Fruit fly (Drosophila melanogaster) whole organism, embryonic: ENCODE measurements around the gene CG43679.

Experiments used
- Blimp-1 ChIP-seq: fragments of 200-800 bp; sonication (Bioruptor generic); optimal IDR thresholded peaks from 3 replicates; lab custom pipeline; 2018; ENCODE audit warnings: missing biosample characterization, missing genetic modification characterization, mild to moderate bottlenecking, moderate library complexity, missing genetic modification reagents
- BtbVII ChIP-seq: fragments of 200-800 bp; sonication (Bioruptor generic); optimal IDR thresholded peaks from 3 replicates; lab custom pipeline; 2017; ENCODE audit warnings: missing biosample characterization, mild to moderate bottlenecking, missing genetic modification characterization
- C15 ChIP-seq: fragments of 200-800 bp; sonication (Bioruptor generic); IDR thresholded peaks from 3 replicates; pipeline ENCODE4 v1.3.6; 2022; ENCODE audit warnings: missing biosample characterization, missing genetic modification characterization
- CG11504 ChIP-seq: fragments of 200-800 bp; sonication (Bioruptor generic); optimal IDR thresholded peaks from 3 replicates; lab custom pipeline; 2019; ENCODE audit warnings: missing biosample characterization, mild to moderate bottlenecking, missing genetic modification characterization, moderate library complexity
- CG11696 ChIP-seq: fragments of 200-800 bp; sonication (Bioruptor generic); IDR thresholded peaks from 2 replicates; pipeline ENCODE4 v1.3.6; 2022; ENCODE audit warnings: missing biosample characterization, missing genetic modification characterization
- CG12391 ChIP-seq: fragments of 200-800 bp; sonication (Bioruptor generic); optimal IDR thresholded peaks from 3 replicates; lab custom pipeline; 2018; ENCODE audit warnings: missing biosample characterization, mild to moderate bottlenecking, missing genetic modification characterization, moderate library complexity
- CG17568 ChIP-seq: fragments of 200-800 bp; sonication (Bioruptor generic); optimal IDR thresholded peaks from 2 replicates; lab custom pipeline; 2018; ENCODE audit warnings: missing biosample characterization, mild to moderate bottlenecking, missing genetic modification characterization, moderate library complexity
- CG18262 ChIP-seq: fragments of 200-800 bp; optimal IDR thresholded peaks from 3 replicates; lab custom pipeline; 2019; ENCODE audit warnings: missing biosample characterization, mild to moderate bottlenecking, missing genetic modification characterization, moderate library complexity
- CG2712 ChIP-seq: fragments of 200-800 bp; optimal IDR thresholded peaks from 3 replicates; lab custom pipeline; 2019; ENCODE audit warnings: missing biosample characterization, mild to moderate bottlenecking, missing genetic modification characterization, moderate library complexity
- CG2875 ChIP-seq: fragments of 200-800 bp; sonication (Bioruptor generic); optimal IDR thresholded peaks from 2 replicates; lab custom pipeline; 2017; ENCODE audit warnings: missing biosample characterization, mild to moderate bottlenecking, missing genetic modification characterization, missing genetic modification reagents
- CG5180 ChIP-seq: fragments of 200-800 bp; sonication (Bioruptor generic); optimal IDR thresholded peaks from 3 replicates; lab custom pipeline; 2017; ENCODE audit warnings: missing biosample characterization, missing genetic modification characterization, mild to moderate bottlenecking, moderate library complexity, missing genetic modification reagents
- CG7786 ChIP-seq: fragments of 200-800 bp; sonication (Bioruptor generic); optimal IDR thresholded peaks from 2 replicates; lab custom pipeline; 2016; ENCODE audit warnings: missing biosample characterization, missing genetic modification characterization
- CG7839 ChIP-seq: fragments of 200-800 bp; sonication (Bioruptor generic); optimal IDR thresholded peaks from 3 replicates; lab custom pipeline; 2018; ENCODE audit warnings: missing biosample characterization, mild to moderate bottlenecking, missing genetic modification characterization, moderate library complexity
- CG8388 ChIP-seq: fragments of 200-800 bp; sonication (Bioruptor generic); optimal IDR thresholded peaks from 2 replicates; lab custom pipeline; 2019; ENCODE audit warnings: missing biosample characterization, mild to moderate bottlenecking, missing genetic modification characterization, moderate library complexity
- CHES-1-like ChIP-seq: fragments of 200-800 bp; sonication (Bioruptor generic); optimal IDR thresholded peaks from 2 replicates; lab custom pipeline; 2016; ENCODE audit warnings: missing biosample characterization, missing genetic modification characterization
- Drgx ChIP-seq: fragments of 200-800 bp; sonication (Bioruptor generic); IDR thresholded peaks from 2 replicates; pipeline ENCODE4 v1.3.6; 2022; ENCODE audit warnings: missing biosample characterization, missing genetic modification characterization
- Eip74EF ChIP-seq, 2 experiments: fragments of 200-800 bp in 1 of 2; fragments of >200 bp in 1 of 2; sonication (Bioruptor generic) in 1 of 2; optimal IDR thresholded peaks; 2 replicates each; lab custom pipeline; 2017 to 2019; ENCODE audit warnings: missing biosample characterization in 2 of 2, missing genetic modification characterization in 2 of 2, mild to moderate bottlenecking in 1 of 2, moderate library complexity in 1 of 2
- Fer3 ChIP-seq: fragments of 200-800 bp; sonication (Bioruptor generic); optimal IDR thresholded peaks from 2 replicates; lab custom pipeline; 2018; ENCODE audit warnings: missing biosample characterization, mild to moderate bottlenecking, missing genetic modification characterization, moderate library complexity
- Hr51 ChIP-seq, 2 experiments: fragments of 200-800 bp; sonication (Bioruptor generic); optimal IDR thresholded peaks; 2 replicates in 1 of 2; 3 replicates in 1 of 2; lab custom pipeline; 2016 to 2018; ENCODE audit warnings: missing biosample characterization in 2 of 2, missing genetic modification characterization in 2 of 2, mild to moderate bottlenecking in 1 of 2, moderate library complexity in 1 of 2
- MBD-R2 ChIP-seq: fragments of 200-800 bp; sonication (Bioruptor generic); IDR thresholded peaks from 2 replicates; pipeline ENCODE4 v1.3.6; 2022; ENCODE audit warnings: missing biosample characterization, missing genetic modification characterization
- Pdp1 ChIP-seq, 2 experiments: fragments of 200-800 bp; sonication (Bioruptor generic); optimal IDR thresholded peaks; 3 replicates each; lab custom pipeline; 2016; ENCODE audit warnings: missing biosample characterization in 2 of 2, missing genetic modification characterization in 2 of 2, mild to moderate bottlenecking in 1 of 2, moderate library complexity in 1 of 2
- Sox102F ChIP-seq: fragments of 200-800 bp; sonication (Bioruptor generic); optimal IDR thresholded peaks from 2 replicates; lab custom pipeline; 2018; ENCODE audit warnings: missing biosample characterization, mild to moderate bottlenecking, missing genetic modification characterization, moderate library complexity
- Stat92E ChIP-seq, 3 experiments: fragments of >200 bp in 2 of 3; fragments of 200-800 bp in 1 of 3; sonication (Bioruptor generic) in 1 of 3; optimal IDR thresholded peaks; 2 replicates each; lab custom pipeline; 2017 to 2019; ENCODE audit warnings: missing biosample characterization in 3 of 3, missing genetic modification characterization in 3 of 3, mild to moderate bottlenecking in 1 of 3, moderate library complexity in 1 of 3
- ase ChIP-seq: fragments of 200-800 bp; sonication (Bioruptor generic); IDR thresholded peaks from 3 replicates; pipeline ENCODE4 v1.3.6; 2022; ENCODE audit warnings: missing biosample characterization, missing genetic modification characterization
- bsh ChIP-seq, 2 experiments: fragments of 200-800 bp; sonication (Bioruptor generic); optimal IDR thresholded peaks; 2 replicates each; lab custom pipeline; 2017 to 2018; ENCODE audit warnings: mild to moderate bottlenecking in 2 of 2, missing biosample characterization in 2 of 2, missing genetic modification characterization in 2 of 2, moderate library complexity in 1 of 2
- croc ChIP-seq: fragments of 200-800 bp; sonication (Bioruptor generic); conservative IDR thresholded peaks from 3 replicates; pipeline ENCODE4 v1.3.6; 2022; ENCODE audit warnings: missing biosample characterization, missing genetic modification characterization
- fd96Cb ChIP-seq: fragments of 200-800 bp; sonication (Bioruptor generic); optimal IDR thresholded peaks from 2 replicates; lab custom pipeline; 2018; ENCODE audit warnings: missing biosample characterization, mild to moderate bottlenecking, missing genetic modification characterization, moderate library complexity
- grau ChIP-seq: fragments of 200-800 bp; optimal IDR thresholded peaks from 3 replicates; lab custom pipeline; 2019; ENCODE audit warnings: missing biosample characterization, mild to moderate bottlenecking, missing genetic modification characterization, moderate library complexity
- grn ChIP-seq: fragments of 200-800 bp; sonication (Bioruptor generic); optimal IDR thresholded peaks from 3 replicates; lab custom pipeline; 2017; ENCODE audit warnings: missing biosample characterization, missing genetic modification characterization
- gro ChIP-seq: fragments of 200-800 bp; sonication (Bioruptor generic); optimal IDR thresholded peaks from 2 replicates; lab custom pipeline; 2016; ENCODE audit warnings: missing biosample characterization, missing genetic modification characterization
- hkb ChIP-seq, 2 experiments: fragments of 200-800 bp in 1 of 2; fragments of >200 bp in 1 of 2; sonication (Bioruptor generic) in 1 of 2; IDR thresholded peaks in 1 of 2; optimal IDR thresholded peaks in 1 of 2; 2 replicates each; pipeline versions ENCODE4 v1.3.6 to Lab custom; 2017 to 2022; ENCODE audit warnings: missing biosample characterization in 1 of 2, missing genetic modification characterization in 1 of 2
- kni ChIP-seq: fragments of 200-800 bp; sonication (Bioruptor generic); optimal IDR thresholded peaks from 3 replicates; lab custom pipeline; 2017; ENCODE audit warnings: mild to moderate bottlenecking, missing biosample characterization, missing genetic modification reagents, missing genetic modification characterization
- lbe ChIP-seq: fragments of 200-800 bp; sonication (Bioruptor generic); optimal IDR thresholded peaks from 2 replicates; lab custom pipeline; 2016; ENCODE audit warnings: missing biosample characterization, mild to moderate bottlenecking, missing genetic modification characterization
- lmd ChIP-seq: fragments of 200-800 bp; sonication (Bioruptor generic); IDR thresholded peaks from 2 replicates; pipeline ENCODE4 v1.3.6; 2022; ENCODE audit warnings: missing biosample characterization, missing genetic modification characterization
- nerfin-1 ChIP-seq: fragments of 200-800 bp; sonication (Bioruptor generic); optimal IDR thresholded peaks from 3 replicates; lab custom pipeline; 2019; ENCODE audit warnings: missing biosample characterization, mild to moderate bottlenecking, missing genetic modification characterization, moderate library complexity
- p53 ChIP-seq: fragments of 200-800 bp; sonication (Bioruptor generic); optimal IDR thresholded peaks from 2 replicates; lab custom pipeline; 2016; ENCODE audit warnings: missing biosample characterization, missing genetic modification characterization
- phol ChIP-seq: fragments of 200-800 bp; sonication (Bioruptor generic); optimal IDR thresholded peaks from 3 replicates; lab custom pipeline; 2018; ENCODE audit warnings: missing biosample characterization, mild to moderate bottlenecking, missing genetic modification characterization, moderate library complexity
- prd ChIP-seq, 3 experiments: fragments of >200 bp in 2 of 3; fragments of 200-800 bp in 1 of 3; sonication (Bioruptor generic) in 1 of 3; optimal IDR thresholded peaks in 2 of 3; IDR thresholded peaks in 1 of 3; 2 replicates in 2 of 3; 3 replicates in 1 of 3; pipeline versions ENCODE4 v1.3.6 to Lab custom; 2017 to 2022; ENCODE audit warnings: missing biosample characterization in 1 of 3, missing genetic modification characterization in 1 of 3
- sens ChIP-seq: fragments of 200-800 bp; sonication (Bioruptor generic); peaks from one replicate; lab custom pipeline; 2016; ENCODE audit warnings: missing biosample characterization, missing genetic modification characterization
- sim ChIP-seq: fragments of 200-800 bp; sonication (Bioruptor generic); IDR thresholded peaks from 2 replicates; pipeline ENCODE4 v1.3.6; 2022; ENCODE audit warnings: missing biosample characterization, missing genetic modification characterization
- sob ChIP-seq: fragments of 200-800 bp; sonication (Bioruptor generic); IDR thresholded peaks from 2 replicates; pipeline ENCODE4 v1.3.6; 2022; ENCODE audit warnings: missing biosample characterization, missing genetic modification characterization
- tll ChIP-seq, 2 experiments: fragments of 200-800 bp in 1 of 2; fragments of >200 bp in 1 of 2; sonication (Bioruptor generic) in 1 of 2; optimal IDR thresholded peaks; 2 replicates each; lab custom pipeline; 2017 to 2019; ENCODE audit warnings: missing biosample characterization in 2 of 2, missing genetic modification characterization in 2 of 2, mild to moderate bottlenecking in 1 of 2, moderate library complexity in 1 of 2
- ttk ChIP-seq: fragments of 200-800 bp; sonication (Bioruptor generic); IDR thresholded peaks from 2 replicates; pipeline ENCODE4 v2.1.2; 2022; ENCODE audit warnings: missing biosample characterization, missing genetic modification characterization
- unpg ChIP-seq: fragments of 200-800 bp; sonication (Bioruptor generic); optimal IDR thresholded peaks from 3 replicates; lab custom pipeline; 2018; ENCODE audit warnings: missing biosample characterization, mild to moderate bottlenecking, missing genetic modification characterization, moderate library complexity

The CG43679 gene

DNA sequence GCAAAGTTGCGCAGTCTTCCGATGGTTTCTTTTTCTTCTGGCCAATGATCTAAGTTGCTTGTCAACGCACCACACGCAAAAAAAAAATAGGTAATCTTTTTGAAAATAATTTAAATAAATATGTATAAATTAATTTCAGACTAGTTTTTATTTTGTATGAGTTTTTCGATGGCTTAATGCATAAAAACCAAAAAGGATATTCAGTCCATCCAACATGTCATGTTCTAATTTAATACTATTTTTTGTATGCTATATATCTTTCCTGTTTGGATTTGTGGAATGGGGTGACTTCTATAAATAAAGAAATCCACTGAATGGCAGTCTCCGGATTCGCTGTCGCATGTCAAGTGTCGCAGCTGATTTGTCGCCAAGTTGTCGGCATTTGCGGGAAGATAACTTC, 41.5 kb downstream of the CG43679 start (continued):
- TF ChIP-seq bsh (GFP tag; optimal IDR thresholded peaks at IDR 0.05; lab: Kevin White, UChicago), result peak in 1 of 2 experiments; percentile 0
- TF ChIP-seq lbe (GFP tag; lab: Kevin White, UChicago), result no peak
- 0 out of 2 replicates have a peak, but pooled peaks have one; percentile 18 for TF ChIP-seq sob (GFP tag; lab: Robert Waterston, UW)
- peak; percentile 4 for TF ChIP-seq CG7839 (tag; lab: Kevin White, UChicago)
- TF ChIP-seq Hr51 (GFP tag; optimal IDR thresholded peaks at IDR 0.05; lab: Kevin White, UChicago), result peak in 1 of 2 experiments; percentile 49
- TF ChIP-seq lmd (GFP tag; lab: Robert Waterston, UW), result peak; percentile 12; the same call in 1 of the 2 replicates
- no peak for TF ChIP-seq BtbVII (GFP tag; lab: Kevin White, UChicago)
- TF ChIP-seq Drgx, result peak; percentile 57; the same call in 1 of the 2 replicates
- peak; percentile 26 for TF ChIP-seq Blimp-1 (GFP tag; lab: Kevin White, UChicago)
- TF ChIP-seq CG5180, result no peak
- no peak for TF ChIP-seq CG7786 (GFP tag; lab: Kevin White, UChicago)
- TF ChIP-seq grau (tag; lab: Kevin White, UChicago), result peak; percentile 5
- TF ChIP-seq phol (tag; lab: Kevin White, UChicago), result peak; percentile 3
- no peak for TF ChIP-seq sim (GFP tag; lab: Robert Waterston, UW)
- peak; percentile 12 for TF ChIP-seq CG8388 (GFP tag; lab: Kevin White, UChicago)
- TF ChIP-seq C15, result no peak
- TF ChIP-seq, all 482 proteins: peak for 24

DNA sequence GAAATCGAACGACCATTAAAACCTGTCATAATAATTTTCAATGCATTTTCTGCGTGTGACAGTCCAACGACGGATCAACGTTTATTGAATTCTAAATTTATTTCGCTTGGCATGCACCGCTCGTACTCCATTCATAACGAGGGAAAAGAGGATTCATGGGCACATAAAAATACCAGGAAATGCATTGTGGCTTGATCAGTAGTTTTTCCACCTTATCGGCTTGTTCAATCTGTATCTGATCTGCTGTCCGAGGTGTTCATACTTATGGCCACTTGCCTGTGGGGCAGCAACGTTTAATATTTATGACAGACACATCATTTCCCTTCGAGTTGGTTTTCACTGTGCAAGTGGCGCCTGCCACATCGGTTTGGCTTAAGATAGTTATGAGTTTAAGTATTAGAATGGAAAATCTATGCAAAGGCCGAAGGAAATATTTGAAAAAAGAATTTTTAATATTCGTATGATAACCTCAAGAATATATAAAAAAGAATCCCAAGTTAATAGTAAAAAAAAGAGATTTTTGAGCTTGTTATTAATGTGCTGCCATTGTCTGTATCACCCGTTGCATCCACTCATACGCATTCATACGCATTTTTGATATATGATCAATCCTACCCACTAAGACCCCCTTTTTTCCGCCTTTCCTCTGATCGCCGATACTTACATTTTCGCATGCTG, 43.8 kb downstream of the CG43679 start:
- no peak for TF ChIP-seq gro (GFP tag; lab: Kevin White, UChicago)
- peak; percentile 73 for TF ChIP-seq sens (GFP tag; lab: Kevin White, UChicago)
- TF ChIP-seq p53, result no peak
- no peak for TF ChIP-seq Fer3 (tag; lab: Kevin White, UChicago)
- TF ChIP-seq Stat92E (GFP tag; optimal IDR thresholded peaks at IDR 0.05; lab: Kevin White, UChicago), result peak in 1 of 3 experiments; percentile 81
- TF ChIP-seq kni (GFP tag; lab: Kevin White, UChicago), result peak; percentile 73
- TF ChIP-seq nerfin-1 (tag; lab: Kevin White, UChicago), result no peak
- TF ChIP-seq grn (GFP tag; lab: Kevin White, UChicago), result peak; percentile 71
- no peak for TF ChIP-seq Sox102F
- TF ChIP-seq CG11696 (GFP tag; lab: Robert Waterston, UW), result peak; percentile 57
- TF ChIP-seq fd96Cb (tag; lab: Kevin White, UChicago), result no peak
- TF ChIP-seq MBD-R2 (GFP tag; lab: Robert Waterston, UW), result no peak

DNA sequence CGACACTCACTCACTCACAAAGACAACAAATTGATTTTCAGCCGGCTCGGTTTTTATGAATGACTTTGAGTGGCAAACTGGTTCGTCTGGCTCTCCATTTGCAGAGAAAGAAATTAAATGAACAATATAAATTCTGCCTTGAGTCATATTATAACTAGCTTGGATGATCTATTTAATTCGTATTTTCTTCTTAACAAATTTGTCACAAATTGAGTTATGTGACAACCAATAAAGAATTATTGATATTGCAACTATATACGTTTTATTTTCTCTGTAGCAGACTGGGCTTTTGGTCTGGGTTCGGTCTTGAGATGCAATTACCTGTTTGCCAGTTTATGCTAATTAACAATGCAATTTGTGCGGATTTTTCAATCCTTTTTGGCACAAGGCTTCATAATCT, 44.4 kb downstream of the CG43679 start:
- TF ChIP-seq CG2712 (tag; lab: Kevin White, UChicago) (peak; percentile 19), CG11504 (tag; lab: Kevin White, UChicago) (peak; percentile 35), CG17568 (GFP tag; lab: Kevin White, UChicago) (no peak), ttk (GFP tag; lab: Robert Waterston, UW) (peak; percentile 52; the same call in 1 of the 2 replicates), ase (GFP tag; lab: Robert Waterston, UW) (no peak), CG12391 (tag; lab: Kevin White, UChicago) (peak; percentile 9), CHES-1-like (no peak), CG18262 (tag; lab: Kevin White, UChicago) (peak; percentile 35), tll (GFP tag; optimal IDR thresholded peaks at IDR 0.05; lab: Kevin White, UChicago) (no peak), CG2875 (peak; percentile 4), Pdp1 (GFP tag; optimal IDR thresholded peaks at IDR 0.05; lab: Kevin White, UChicago) (peak in 1 of 2 experiments; percentile 11), hkb (optimal IDR thresholded peaks at IDR 0.05; lab: Kevin White, UChicago) (no peak), hkb (GFP tag; IDR thresholded peaks at IDR 0.05; lab: Robert Waterston, UW) (0 out of 2 replicates have a peak, but pooled peaks have one; percentile 29), unpg (GFP tag; lab: Kevin White, UChicago) (peak; percentile 48), prd (optimal IDR thresholded peaks at IDR 0.05; lab: Kevin White, UChicago) (no peak), prd (GFP tag; IDR thresholded peaks at IDR 0.05; lab: Robert Waterston, UW) (peak; percentile 30; the same call in 2 of the 3 replicates), croc (GFP tag; lab: Robert Waterston, UW) (no peak; the same call in 2 of the 3 replicates), Eip74EF (GFP tag; optimal IDR thresholded peaks at IDR 0.05; lab: Kevin White, UChicago) (no peak)
